Worm (Caenorhabditis elegans) whole organism, L4/young adult: ENCODE measurements around the gene Y39B6A.37.

Source experiments
- W03F9.2 ChIP-seq: fragments of 150-350 bp; optimal IDR thresholded peaks from 2 replicates; lab custom pipeline; 2014; ENCODE audit warnings: missing biosample characterization, missing genetic modification characterization
- dao-5 ChIP-seq: sonication (generic microtip); optimal IDR thresholded peaks from 2 replicates; lab custom pipeline; 2016; ENCODE audit warnings: missing genotype, missing genetic modification characterization, moderate library complexity, missing compliant biosample characterization
- him-1 ChIP-seq: sonication (generic microtip); optimal IDR thresholded peaks from 2 replicates; lab custom pipeline; 2016; ENCODE audit warnings: missing genotype, missing genetic modification reagents, missing genetic modification characterization, missing compliant biosample characterization

The Y39B6A.37 gene

ce11 chrV:19042256-19042655 is 51.6 kb downstream of the Y39B6A.37 start, which contains the start of gene asp-16:
asp-16 (minus strand) TSS chrV:19042605.
- no peak for TF ChIP-seq dao-5
- TF ChIP-seq W03F9.2 (tag; lab: Kevin White, UChicago): no peak
- no peak for TF ChIP-seq him-1 (tag; lab: Kevin White, UChicago)
